Worm (Caenorhabditis elegans) whole organism, early embryonic: ENCODE data around the gene swm-1.

Source experiments
- B0310.2 ChIP-seq: sonication (generic microtip); optimal IDR thresholded peaks from 2 replicates; lab custom pipeline; 2016; ENCODE audit warnings: mild to moderate bottlenecking, missing genetic modification characterization, missing compliant biosample characterization
- ama-1 ChIP-seq: fragments of 150-350 bp; optimal IDR thresholded peaks from 2 replicates; lab custom pipeline; 2014
- flt-1 ChIP-seq: fragments of 200-800 bp; sonication (Bioruptor generic); IDR thresholded peaks from 2 replicates; pipeline ENCODE4 v1.3.6; 2022; ENCODE audit warnings: missing genetic modification characterization, missing compliant biosample characterization
- pes-1 ChIP-seq: fragments of 200-800 bp; sonication (Bioruptor generic); IDR thresholded peaks from 2 replicates; pipeline ENCODE4 v1.3.6; 2022; ENCODE audit warnings: missing genetic modification reagents, missing genetic modification characterization, missing compliant biosample characterization
- sea-1 ChIP-seq: fragments of 200-800 bp; sonication (Bioruptor generic); conservative IDR thresholded peaks from 2 replicates; pipeline ENCODE4 v1.3.6; 2022; ENCODE audit warnings: missing genetic modification characterization, missing compliant biosample characterization
- tbx-37 ChIP-seq: fragments of 200-800 bp; sonication (Bioruptor generic); conservative IDR thresholded peaks from 2 replicates; pipeline ENCODE4 v1.3.6; 2022; ENCODE audit warnings: missing genetic modification reagents, missing genetic modification characterization, missing compliant biosample characterization

DNA sequence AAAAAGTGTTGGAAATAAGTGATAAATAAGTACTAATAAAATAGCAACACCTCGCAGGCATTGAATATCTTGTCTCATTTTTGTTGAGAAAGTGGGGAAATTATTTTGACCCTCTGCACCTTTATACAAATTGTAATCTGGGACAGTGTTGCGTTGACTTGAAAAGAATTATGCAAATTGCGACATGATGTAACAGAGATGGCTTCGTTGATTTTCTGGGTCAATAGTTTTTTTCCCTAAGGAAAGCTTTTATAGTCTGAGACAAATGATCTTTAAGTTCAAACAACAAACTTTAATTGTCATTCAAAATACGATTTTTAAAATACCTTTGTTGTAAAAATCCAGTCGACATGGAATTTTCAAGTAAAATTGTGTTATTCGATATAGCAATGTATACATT lies 30.0 kb downstream of the swm-1 start, which contains the start of gene bus-1:
- TF ChIP-seq tbx-37 (GFP tag; lab: Robert Waterston, UW) (no peak), sea-1 (no peak), flt-1 (GFP tag; lab: Robert Waterston, UW) (no peak), B0310.2 (tag; lab: Kevin White, UChicago) (no peak), ama-1 (no peak), pes-1 (GFP tag; lab: Robert Waterston, UW) (no peak)
